Worm (Caenorhabditis elegans) whole organism, L2 larva: Measurements from ENCODE around the gene C09G9.1.

Experiments used
- C34F6.9 ChIP-seq: fragments of 150-350 bp; optimal IDR thresholded peaks from 2 replicates; lab custom pipeline; 2014; ENCODE audit warnings: missing biosample characterization, missing genetic modification characterization
- R02D3.7 ChIP-seq: fragments of 150-350 bp; optimal IDR thresholded peaks from 2 replicates; lab custom pipeline; 2014; ENCODE audit warnings: missing biosample characterization, missing genetic modification characterization
- Y55F3AM.14 ChIP-seq: fragments of 200-800 bp; sonication (Bioruptor generic); optimal IDR thresholded peaks from 2 replicates; lab custom pipeline; 2018; ENCODE audit warnings: mild to moderate bottlenecking, missing genetic modification characterization, missing compliant biosample characterization
- ZK546.5 ChIP-seq: sonication (generic microtip); optimal IDR thresholded peaks from 2 replicates; lab custom pipeline; 2017; ENCODE audit warnings: missing biosample characterization, missing genetic modification characterization
- alr-1 ChIP-seq: fragments of 150-350 bp; optimal IDR thresholded peaks from 2 replicates; lab custom pipeline; 2014; ENCODE audit warnings: missing biosample characterization, missing genetic modification characterization
- aly-2 ChIP-seq: fragments of 150-350 bp; optimal IDR thresholded peaks from 2 replicates; lab custom pipeline; 2014; ENCODE audit warnings: missing biosample characterization, missing genetic modification characterization
- ama-1 ChIP-seq: fragments of 150-350 bp; optimal IDR thresholded peaks from 2 replicates; lab custom pipeline; 2018; ENCODE audit warnings: inconsistent platforms
- ceh-82 ChIP-seq: fragments of 150-350 bp; optimal IDR thresholded peaks from 2 replicates; lab custom pipeline; 2014; ENCODE audit warnings: missing biosample characterization, missing genetic modification characterization
- crh-2 ChIP-seq: sonication (generic microtip); optimal IDR thresholded peaks from 2 replicates; lab custom pipeline; 2017; ENCODE audit warnings: missing biosample characterization, missing genetic modification characterization
- dmd-4 ChIP-seq: sonication (generic microtip); optimal IDR thresholded peaks from 2 replicates; lab custom pipeline; 2017; ENCODE audit warnings: missing biosample characterization, missing genetic modification characterization
- egl-27 ChIP-seq: sonication (generic microtip); optimal IDR thresholded peaks from 3 replicates; lab custom pipeline; 2017; ENCODE audit warnings: missing biosample characterization, missing genetic modification reagents, missing genetic modification characterization
- elt-1 ChIP-seq: fragments of 150-350 bp; optimal IDR thresholded peaks from 2 replicates; lab custom pipeline; 2014; ENCODE audit warnings: missing biosample characterization, missing genetic modification characterization
- elt-3 ChIP-seq: sonication (generic microtip); optimal IDR thresholded peaks from 2 replicates; lab custom pipeline; 2017; ENCODE audit warnings: missing biosample characterization, missing genetic modification characterization
- fos-1 ChIP-seq: fragments of 150-350 bp; optimal IDR thresholded peaks from 2 replicates; lab custom pipeline; 2014; ENCODE audit warnings: missing biosample characterization, missing genetic modification characterization
- lin-13 ChIP-seq: fragments of 150-350 bp; optimal IDR thresholded peaks from 2 replicates; lab custom pipeline; 2014; ENCODE audit warnings: missing biosample characterization, missing genetic modification reagents, missing genetic modification characterization
- lin-39 ChIP-seq: fragments of 150-350 bp; optimal IDR thresholded peaks from 2 replicates; lab custom pipeline; 2014; ENCODE audit warnings: missing biosample characterization, missing genetic modification reagents, missing genetic modification characterization
- lsy-2 ChIP-seq, 2 experiments: fragments of 150-350 bp in 1 of 2; sonication (generic microtip) in 1 of 2; optimal IDR thresholded peaks; 2 replicates each; lab custom pipeline; 2014 to 2017; ENCODE audit warnings: missing biosample characterization in 2 of 2, missing genetic modification characterization in 2 of 2
- mab-5 ChIP-seq: fragments of 150-350 bp; optimal IDR thresholded peaks from 2 replicates; lab custom pipeline; 2014; ENCODE audit warnings: missing biosample characterization, missing genetic modification characterization
- mbf-1 ChIP-seq: sonication (generic microtip); optimal IDR thresholded peaks from 2 replicates; lab custom pipeline; 2017; ENCODE audit warnings: missing biosample characterization, missing genetic modification characterization
- mdl-1 ChIP-seq, 2 experiments: fragments of 150-350 bp in 1 of 2; sonication (generic microtip) in 1 of 2; optimal IDR thresholded peaks; 2 replicates each; lab custom pipeline; 2017; ENCODE audit warnings: missing biosample characterization in 2 of 2, missing genetic modification characterization in 2 of 2
- nhr-11 ChIP-seq: fragments of 150-350 bp; optimal IDR thresholded peaks from 2 replicates; lab custom pipeline; 2014; ENCODE audit warnings: missing biosample characterization, missing genetic modification characterization
- nhr-12 ChIP-seq: fragments of 150-350 bp; optimal IDR thresholded peaks from 2 replicates; lab custom pipeline; 2014; ENCODE audit warnings: missing biosample characterization, missing genetic modification characterization
- nhr-129 ChIP-seq: fragments of 150-350 bp; optimal IDR thresholded peaks from 2 replicates; lab custom pipeline; 2014; ENCODE audit warnings: missing biosample characterization, missing genetic modification characterization
- nhr-237 ChIP-seq: fragments of 150-350 bp; optimal IDR thresholded peaks from 2 replicates; lab custom pipeline; 2014; ENCODE audit warnings: missing biosample characterization, missing genetic modification characterization
- nhr-25 ChIP-seq: fragments of 150-350 bp; sonication (generic microtip); optimal IDR thresholded peaks from 3 replicates; lab custom pipeline; 2014; ENCODE audit warnings: missing biosample characterization, missing genetic modification characterization
- nhr-6 ChIP-seq: fragments of 150-350 bp; optimal IDR thresholded peaks from 2 replicates; lab custom pipeline; 2014; ENCODE audit warnings: missing biosample characterization, missing genetic modification characterization
- nhr-77 ChIP-seq: fragments of 150-350 bp; optimal IDR thresholded peaks from 2 replicates; lab custom pipeline; 2014; ENCODE audit warnings: missing biosample characterization, missing genetic modification characterization
- sem-4 ChIP-seq: fragments of 150-350 bp; optimal IDR thresholded peaks from 2 replicates; lab custom pipeline; 2014; ENCODE audit warnings: missing biosample characterization, missing genetic modification reagents, missing genetic modification characterization
- skn-1 ChIP-seq: sonication (generic microtip); optimal IDR thresholded peaks from 2 replicates; lab custom pipeline; 2017; ENCODE audit warnings: missing biosample characterization, missing genetic modification characterization
- sma-3 ChIP-seq: sonication (generic microtip); optimal IDR thresholded peaks from 2 replicates; lab custom pipeline; 2016; ENCODE audit warnings: missing genetic modification reagents, missing genetic modification characterization, missing compliant biosample characterization
- sma-9 ChIP-seq, 2 experiments: fragments of 150-350 bp in 1 of 2; sonication (generic microtip) in 1 of 2; optimal IDR thresholded peaks; 2 replicates each; lab custom pipeline; 2014 to 2016; ENCODE audit warnings: missing genetic modification characterization in 2 of 2, mild to moderate bottlenecking in 1 of 2, missing biosample characterization in 1 of 2, missing compliant biosample characterization in 1 of 2, missing genetic modification reagents in 1 of 2, moderate library complexity in 1 of 2
- snpc-4 ChIP-seq: fragments of 150-350 bp; optimal IDR thresholded peaks from 2 replicates; lab custom pipeline; 2014; ENCODE audit warnings: missing biosample characterization, missing genetic modification characterization
- unc-39 ChIP-seq: fragments of 150-350 bp; optimal IDR thresholded peaks from 2 replicates; lab custom pipeline; 2014; ENCODE audit warnings: missing biosample characterization, missing genetic modification characterization
- unc-55 ChIP-seq: fragments of 150-350 bp; sonication (generic microtip); optimal IDR thresholded peaks from 3 replicates; lab custom pipeline; 2014; ENCODE audit warnings: missing biosample characterization, missing genetic modification reagents, missing genetic modification characterization
- unc-62 ChIP-seq: fragments of 150-350 bp; optimal IDR thresholded peaks from 2 replicates; lab custom pipeline; 2014; ENCODE audit warnings: missing biosample characterization, missing genetic modification reagents, missing genetic modification characterization
- zag-1 ChIP-seq: fragments of 150-350 bp; optimal IDR thresholded peaks from 2 replicates; lab custom pipeline; 2014; ENCODE audit warnings: missing biosample characterization, missing genetic modification characterization
- ztf-1 ChIP-seq: fragments of 200-800 bp; sonication (Bioruptor generic); conservative IDR thresholded peaks from 2 replicates; pipeline ENCODE4 v1.3.6; 2022; ENCODE audit warnings: missing genetic modification characterization, missing compliant biosample characterization
- ztf-11 ChIP-seq: sonication (generic microtip); optimal IDR thresholded peaks from 2 replicates; lab custom pipeline; 2017; ENCODE audit warnings: missing biosample characterization, missing genetic modification characterization
- ztf-4 ChIP-seq: fragments of 150-350 bp; optimal IDR thresholded peaks from 2 replicates; lab custom pipeline; 2014; ENCODE audit warnings: missing biosample characterization, missing genetic modification characterization

Gene C09G9.1

ce11 chrIV:8891131-8891530 is 25.8 kb upstream of the C09G9.1 start, which contains the start of gene spr-2 (continued):
- no peak for TF ChIP-seq mdl-1 (tag; optimal IDR thresholded peaks at IDR 0.05; lab: Kevin White, UChicago)
- TF ChIP-seq egl-27 = no peak

ce11 chrIV:8888525-8889026 is 23.3 kb upstream of the C09G9.1 start, which contains the start of gene oma-1:
oma-1 (plus strand) TSS chrIV:8888976.
- no peak for TF ChIP-seq unc-39
- TF ChIP-seq nhr-12 (tag; lab: Kevin White, UChicago) = no peak
- no peak for TF ChIP-seq ceh-82 (tag; lab: Kevin White, UChicago)
- TF ChIP-seq sma-3 (GFP tag; lab: Kevin White, UChicago) = no peak
- TF ChIP-seq elt-3 (tag; lab: Kevin White, UChicago) = no peak
- no peak for TF ChIP-seq egl-27
- TF ChIP-seq C34F6.9 (tag; lab: Kevin White, UChicago) = no peak
- TF ChIP-seq nhr-11 (tag; lab: Kevin White, UChicago) = no peak
- TF ChIP-seq ztf-1 (GFP tag; lab: Robert Waterston, UW) = no peak
- TF ChIP-seq ZK546.5 (tag; lab: Kevin White, UChicago) = no peak
- no peak for TF ChIP-seq skn-1 (tag; lab: Kevin White, UChicago)
- TF ChIP-seq lin-13 (GFP tag; lab: Kevin White, UChicago) = no peak
- no peak for TF ChIP-seq nhr-237 (tag; lab: Kevin White, UChicago)
- TF ChIP-seq ztf-4 (tag; lab: Kevin White, UChicago) = no peak
- no peak for TF ChIP-seq nhr-6

DNA sequence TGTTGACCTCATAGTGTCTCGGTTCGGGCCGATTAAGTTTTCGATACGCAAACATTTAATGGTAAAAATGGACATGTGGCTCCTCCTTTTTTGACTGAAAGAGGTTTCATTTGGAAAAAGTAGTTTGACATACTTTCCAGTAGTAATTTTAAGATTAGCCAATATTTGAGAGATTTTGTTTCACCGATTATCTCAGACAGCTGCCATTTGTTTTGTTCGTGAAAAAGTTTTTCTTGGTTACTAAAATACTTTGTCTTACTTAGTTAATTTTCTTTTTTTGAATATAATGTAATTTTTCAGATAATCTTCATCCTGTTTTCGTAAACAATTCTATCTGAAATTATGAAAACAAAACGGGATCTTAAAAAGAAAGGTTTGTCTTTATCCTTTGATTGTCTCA is 20.9 kb upstream of the C09G9.1 start, which contains the start of gene C09G9.5:
Gene C09G9.5 (plus strand): TSS at position 301 of the 400 bp plus-strand sequence.
- TF ChIP-seq fos-1 (tag; lab: Kevin White, UChicago) (no peak), egl-27 (no peak), nhr-12 (tag; lab: Kevin White, UChicago) (no peak), unc-62 (no peak), C34F6.9 (tag; lab: Kevin White, UChicago) (no peak), dmd-4 (tag; lab: Kevin White, UChicago) (no peak), ztf-4 (tag; lab: Kevin White, UChicago) (no peak), mbf-1 (tag; lab: Kevin White, UChicago) (no peak), Y55F3AM.14 (GFP tag; lab: Kevin White, UChicago) (no peak), nhr-25 (no peak), mdl-1 (tag; optimal IDR thresholded peaks at IDR 0.05; lab: Kevin White, UChicago) (no peak), unc-39 (no peak), elt-1 (tag; lab: Kevin White, UChicago) (no peak), alr-1 (tag; lab: Kevin White, UChicago) (no peak), lsy-2 (tag; optimal IDR thresholded peaks at IDR 0.05; lab: Kevin White, UChicago) (no peak), lin-39 (no peak), zag-1 (tag; lab: Kevin White, UChicago) (no peak)

ce11 chrIV:8881181-8881580 is 15.9 kb upstream of the C09G9.1 start, which contains the start of gene C09G9.8:
C09G9.8 (plus strand) TSS chrIV:8881481.
- TF ChIP-seq ceh-82 (tag; lab: Kevin White, UChicago) = no peak
- TF ChIP-seq ztf-1 (GFP tag; lab: Robert Waterston, UW) = no peak
- no peak for TF ChIP-seq nhr-237 (tag; lab: Kevin White, UChicago)
- no peak for TF ChIP-seq crh-2 (tag; lab: Kevin White, UChicago)
- TF ChIP-seq nhr-11 (tag; lab: Kevin White, UChicago) = no peak
- no peak for TF ChIP-seq ztf-11
- no peak for TF ChIP-seq dmd-4 (tag; lab: Kevin White, UChicago)
- no peak for TF ChIP-seq sma-3 (GFP tag; lab: Kevin White, UChicago)
- no peak for TF ChIP-seq nhr-77
- TF ChIP-seq sma-9 (GFP tag; optimal IDR thresholded peaks at IDR 0.05; lab: Kevin White, UChicago) = no peak
- no peak for TF ChIP-seq sma-9 (tag; optimal IDR thresholded peaks at IDR 0.05; lab: Kevin White, UChicago)
- TF ChIP-seq Y55F3AM.14 (GFP tag; lab: Kevin White, UChicago) = no peak
- no peak for TF ChIP-seq nhr-12 (tag; lab: Kevin White, UChicago)
- TF ChIP-seq egl-27 = no peak

DNA sequence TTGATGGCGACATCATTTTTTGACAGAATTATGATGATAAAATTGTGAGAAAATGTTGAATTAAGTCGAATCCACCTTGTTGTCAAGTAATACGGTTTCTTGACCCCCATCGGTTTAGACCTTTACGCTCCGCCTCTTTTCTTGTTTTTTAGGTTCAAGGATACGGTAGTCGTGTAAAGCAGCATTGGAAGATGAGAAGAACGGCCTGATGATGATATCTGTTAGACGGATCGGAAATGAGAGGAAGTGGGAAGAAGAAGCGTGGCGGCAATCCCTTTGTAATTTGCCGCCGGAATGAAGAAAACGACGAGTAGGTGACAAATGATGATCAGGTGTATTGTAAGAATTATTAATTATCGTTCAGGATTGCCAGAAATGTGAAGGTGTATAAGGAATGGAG is 14.5 kb upstream of the C09G9.1 start, which contains the start of gene npax-4:
Gene npax-4 (minus strand): TSS at position 101 of the 400 bp plus-strand sequence.
- TF ChIP-seq ama-1 (lab: Kevin White, UChicago) (no peak), lin-13 (GFP tag; lab: Kevin White, UChicago) (no peak), unc-55 (GFP tag; lab: Kevin White, UChicago) (no peak), R02D3.7 (tag; lab: Kevin White, UChicago) (no peak), nhr-129 (no peak), zag-1 (tag; lab: Kevin White, UChicago) (no peak), nhr-25 (no peak), unc-39 (no peak), sma-3 (GFP tag; lab: Kevin White, UChicago) (no peak), mab-5 (no peak), fos-1 (tag; lab: Kevin White, UChicago) (no peak), ztf-1 (GFP tag; lab: Robert Waterston, UW) (no peak), aly-2 (no peak), snpc-4 (tag; lab: Kevin White, UChicago) (no peak), mdl-1 (tag; optimal IDR thresholded peaks at IDR 0.05; lab: Kevin White, UChicago) (no peak), sem-4 (tag; lab: Kevin White, UChicago) (no peak), lsy-2 (tag; optimal IDR thresholded peaks at IDR 0.05; lab: Kevin White, UChicago) (no peak), ceh-82 (tag; lab: Kevin White, UChicago) (no peak), ztf-11 (no peak), lin-39 (no peak)
